Worm (Caenorhabditis elegans) whole organism, young adult: Measurements from ENCODE around the gene kel-10.

ENCODE experiments used
- B0019.2 ChIP-seq: fragments of 200-800 bp; sonication (Bioruptor generic); conservative IDR thresholded peaks from 2 replicates; pipeline ENCODE4 v1.3.6; 2022; ENCODE audit warnings: missing genetic modification reagents, missing genetic modification characterization, missing compliant biosample characterization
- B0035.1 ChIP-seq: sonication (generic microtip); optimal IDR thresholded peaks from 2 replicates; lab custom pipeline; 2016; ENCODE audit warnings: missing genetic modification characterization, mild to moderate bottlenecking, missing compliant biosample characterization, missing genotype, missing genetic modification reagents
- B0336.3 ChIP-seq: fragments of 200-800 bp; sonication (Bioruptor generic); IDR thresholded peaks from 2 replicates; pipeline ENCODE4 v1.3.6; 2022; ENCODE audit warnings: missing genetic modification characterization, missing compliant biosample characterization
- C17E4.6 ChIP-seq: fragments of 200-800 bp; sonication (Bioruptor generic); IDR thresholded peaks from 2 replicates; pipeline ENCODE4 v1.3.6; 2022; ENCODE audit warnings: missing genetic modification reagents, missing genetic modification characterization, missing compliant biosample characterization
- D2030.7 ChIP-seq: fragments of 200-800 bp; sonication (Bioruptor generic); IDR thresholded peaks from 2 replicates; pipeline ENCODE4 v1.3.6; 2022; ENCODE audit warnings: missing genetic modification reagents, missing genetic modification characterization, missing compliant biosample characterization
- F10E7.11 ChIP-seq: sonication (generic microtip); optimal IDR thresholded peaks from 2 replicates; lab custom pipeline; 2017; ENCODE audit warnings: mild to moderate bottlenecking, missing genetic modification characterization, moderate library complexity, missing compliant biosample characterization
- F39B2.1 ChIP-seq: fragments of 200-800 bp; sonication (Bioruptor generic); IDR thresholded peaks from 2 replicates; pipeline ENCODE4 v1.3.6; 2022; ENCODE audit warnings: missing genetic modification reagents, missing genetic modification characterization, missing compliant biosample characterization
- F49E8.2 ChIP-seq: sonication (generic microtip); optimal IDR thresholded peaks from 3 replicates; lab custom pipeline; 2017; ENCODE audit warnings: missing genetic modification characterization, mild to moderate bottlenecking, missing compliant biosample characterization, antibody characterized with exemption, moderate library complexity; ENCODE audit not compliant: insufficient read depth
- F55B11.4 ChIP-seq: sonication (generic microtip); optimal IDR thresholded peaks from 2 replicates; lab custom pipeline; 2016; ENCODE audit warnings: missing compliant biosample characterization, missing genetic modification characterization, borderline replicate concordance; ENCODE audit not compliant: insufficient read depth
- T07F8.4 ChIP-seq: sonication (generic microtip); optimal IDR thresholded peaks from 2 replicates; lab custom pipeline; 2016; ENCODE audit warnings: mild to moderate bottlenecking, missing genetic modification characterization, moderate library complexity, missing compliant biosample characterization
- Y53G8AR.9 ChIP-seq: fragments of 200-800 bp; sonication (Bioruptor generic); conservative IDR thresholded peaks from 2 replicates; pipeline ENCODE4 v1.3.6; 2022; ENCODE audit warnings: missing genetic modification reagents, missing genetic modification characterization, missing compliant biosample characterization
- Y67H2A.10 ChIP-seq: fragments of 200-800 bp; sonication (Bioruptor generic); conservative IDR thresholded peaks from 2 replicates; pipeline ENCODE4 v1.3.6; 2022; ENCODE audit warnings: missing genetic modification reagents, missing genetic modification characterization, missing compliant biosample characterization
- Y79H2A.3 ChIP-seq: fragments of 200-800 bp; sonication (Bioruptor generic); conservative IDR thresholded peaks from 2 replicates; pipeline ENCODE4 v1.3.6; 2022; ENCODE audit warnings: missing genetic modification reagents, missing genetic modification characterization, missing compliant biosample characterization
- ama-1 ChIP-seq, 3 experiments: fragments of 150-350 bp in 1 of 3; sonication (generic microtip) in 2 of 3; optimal IDR thresholded peaks; 2 replicates each; lab custom pipeline; 2014 to 2018; ENCODE audit warnings: missing biosample characterization in 2 of 3, missing genetic modification characterization in 2 of 3, missing genetic modification reagents in 2 of 3
- ccch-3 ChIP-seq: fragments of 200-800 bp; sonication (Bioruptor generic); optimal IDR thresholded peaks from 2 replicates; lab custom pipeline; 2018; ENCODE audit warnings: mild to moderate bottlenecking, missing genetic modification characterization, missing compliant biosample characterization
- cebp-1 ChIP-seq, 2 experiments: fragments of 200-800 bp in 1 of 2; sonication (Bioruptor generic) in 1 of 2; sonication (generic microtip) in 1 of 2; IDR thresholded peaks in 1 of 2; optimal IDR thresholded peaks in 1 of 2; 2 replicates each; pipeline versions ENCODE4 v1.3.6 to Lab custom; 2017 to 2022; ENCODE audit warnings: missing compliant biosample characterization in 2 of 2, missing genetic modification characterization in 2 of 2, mild to moderate bottlenecking in 1 of 2, missing genetic modification reagents in 1 of 2, moderate library complexity in 1 of 2
- ceh-27 ChIP-seq: fragments of 200-800 bp; sonication (Bioruptor generic); optimal IDR thresholded peaks from 2 replicates; lab custom pipeline; 2018; ENCODE audit warnings: mild to moderate bottlenecking, missing genetic modification characterization, moderate library complexity, missing compliant biosample characterization
- ceh-91 ChIP-seq: fragments of 200-800 bp; sonication (Bioruptor generic); IDR thresholded peaks from 2 replicates; pipeline ENCODE4 v1.3.6; 2022; ENCODE audit warnings: missing genetic modification reagents, missing genetic modification characterization, missing compliant biosample characterization
- chd-7 ChIP-seq: sonication (generic microtip); optimal IDR thresholded peaks from 2 replicates; lab custom pipeline; 2016; ENCODE audit warnings: mild to moderate bottlenecking, missing genetic modification characterization, moderate library complexity, missing compliant biosample characterization
- dpl-1 ChIP-seq: fragments of 150-350 bp; optimal IDR thresholded peaks from 2 replicates; lab custom pipeline; 2014; ENCODE audit warnings: missing biosample characterization, missing genetic modification reagents, missing genetic modification characterization
- egrh-3 ChIP-seq: fragments of 200-800 bp; sonication (Bioruptor generic); IDR thresholded peaks from 2 replicates; pipeline ENCODE4 v1.3.6; 2022; ENCODE audit warnings: missing genetic modification reagents, missing genetic modification characterization, missing compliant biosample characterization
- ekl-4 ChIP-seq: fragments of 200-800 bp; sonication (Bioruptor generic); IDR thresholded peaks from 2 replicates; pipeline ENCODE4 v1.3.6; 2022; ENCODE audit warnings: missing genetic modification reagents, missing genetic modification characterization, missing compliant biosample characterization
- him-1 ChIP-seq: sonication (generic microtip); optimal IDR thresholded peaks from 2 replicates; lab custom pipeline; 2016; ENCODE audit warnings: missing genotype, missing genetic modification reagents, missing genetic modification characterization, missing compliant biosample characterization
- hlh-26 ChIP-seq: fragments of 200-800 bp; sonication (Bioruptor generic); conservative IDR thresholded peaks from 2 replicates; pipeline ENCODE4 v1.3.6; 2022; ENCODE audit warnings: missing genetic modification reagents, missing genetic modification characterization, missing compliant biosample characterization
- hmg-20 ChIP-seq: fragments of 200-800 bp; sonication (Bioruptor generic); IDR thresholded peaks from 2 replicates; pipeline ENCODE4 v1.3.6; 2022; ENCODE audit warnings: missing genetic modification reagents, missing genetic modification characterization, missing compliant biosample characterization
- hsf-1 ChIP-seq: fragments of 200-800 bp; sonication (Bioruptor generic); IDR thresholded peaks from 2 replicates; pipeline ENCODE4 v1.3.6; 2022; ENCODE audit warnings: missing genetic modification reagents, missing genetic modification characterization, missing compliant biosample characterization
- lin-35 ChIP-seq, 3 experiments: fragments of 150-350 bp in 2 of 3; sonication (generic microtip) in 1 of 3; optimal IDR thresholded peaks; 2 replicates each; lab custom pipeline; 2014 to 2018; ENCODE audit warnings: missing biosample characterization in 3 of 3, missing genetic modification characterization in 3 of 3, missing genetic modification reagents in 3 of 3
- lin-40 ChIP-seq: sonication (generic microtip); optimal IDR thresholded peaks from 2 replicates; lab custom pipeline; 2016; ENCODE audit warnings: missing genetic modification characterization, mild to moderate bottlenecking, missing compliant biosample characterization, missing genotype, missing genetic modification reagents
- lin-54 ChIP-seq: fragments of 200-800 bp; sonication (Bioruptor generic); optimal IDR thresholded peaks from 2 replicates; lab custom pipeline; 2018; ENCODE audit warnings: mild to moderate bottlenecking, missing genetic modification characterization, missing compliant biosample characterization
- madf-10 ChIP-seq: sonication (generic microtip); optimal IDR thresholded peaks from 2 replicates; lab custom pipeline; 2016; ENCODE audit warnings: mild to moderate bottlenecking, missing genetic modification characterization, missing compliant biosample characterization
- madf-6 ChIP-seq: fragments of 200-800 bp; sonication (Bioruptor generic); IDR thresholded peaks from 2 replicates; pipeline ENCODE4 v1.3.6; 2022; ENCODE audit warnings: missing genetic modification reagents, missing genetic modification characterization, missing compliant biosample characterization
- madf-8 ChIP-seq: fragments of 200-800 bp; sonication (Bioruptor generic); conservative IDR thresholded peaks from 2 replicates; pipeline ENCODE4 v1.3.6; 2022; ENCODE audit warnings: missing genetic modification reagents, missing genetic modification characterization, missing compliant biosample characterization
- mcd-1 ChIP-seq: fragments of 200-800 bp; sonication (Bioruptor generic); IDR thresholded peaks from 2 replicates; pipeline ENCODE4 v1.3.6; 2022; ENCODE audit warnings: missing genetic modification reagents, missing genetic modification characterization, missing compliant biosample characterization
- mel-28 ChIP-seq: sonication (generic microtip); optimal IDR thresholded peaks from 2 replicates; lab custom pipeline; 2016; ENCODE audit warnings: borderline replicate concordance, mild to moderate bottlenecking, missing genetic modification characterization, missing compliant biosample characterization
- mxl-1 ChIP-seq: sonication (generic microtip); optimal IDR thresholded peaks from 2 replicates; lab custom pipeline; 2016; ENCODE audit warnings: missing genetic modification characterization, missing compliant biosample characterization
- nhr-80 ChIP-seq: sonication (generic microtip); optimal IDR thresholded peaks from 2 replicates; lab custom pipeline; 2016; ENCODE audit warnings: missing genetic modification characterization, missing compliant biosample characterization
- rec-8 ChIP-seq, 2 experiments: sonication (generic microtip); optimal IDR thresholded peaks; 2 replicates each; lab custom pipeline; 2016; ENCODE audit warnings: mild to moderate bottlenecking in 2 of 2, missing genetic modification characterization in 2 of 2, missing genetic modification reagents in 2 of 2, missing genotype in 2 of 2, missing biosample characterization in 1 of 2, missing compliant biosample characterization in 1 of 2, moderate library complexity in 1 of 2
- snpc-1.1 ChIP-seq: sonication (generic microtip); optimal IDR thresholded peaks from 2 replicates; lab custom pipeline; 2017; ENCODE audit warnings: missing genetic modification characterization, mild to moderate bottlenecking, missing compliant biosample characterization, antibody characterized with exemption, moderate library complexity, missing genotype, missing genetic modification reagents; ENCODE audit not compliant: insufficient read depth
- snpc-1.3 ChIP-seq: sonication (generic microtip); optimal IDR thresholded peaks from 2 replicates; lab custom pipeline; 2017; ENCODE audit warnings: missing genetic modification characterization, mild to moderate bottlenecking, missing compliant biosample characterization, antibody characterized with exemption, moderate library complexity, missing genotype, missing genetic modification reagents; ENCODE audit not compliant: insufficient read depth
- unc-130 ChIP-seq: sonication (generic microtip); optimal IDR thresholded peaks from 2 replicates; lab custom pipeline; 2016; ENCODE audit warnings: missing genetic modification reagents, missing genetic modification characterization, missing compliant biosample characterization
- zfh-2 ChIP-seq: fragments of 200-800 bp; sonication (Bioruptor generic); conservative IDR thresholded peaks from 2 replicates; pipeline ENCODE4 v1.3.6; 2022; ENCODE audit warnings: missing genetic modification reagents, missing genetic modification characterization, missing compliant biosample characterization
- zim-3 ChIP-seq: sonication (generic microtip); optimal IDR thresholded peaks from 2 replicates; lab custom pipeline; 2017; ENCODE audit warnings: mild to moderate bottlenecking, missing genetic modification characterization, moderate library complexity, missing compliant biosample characterization
- ztf-18 ChIP-seq: sonication (generic microtip); optimal IDR thresholded peaks from 2 replicates; lab custom pipeline; 2016; ENCODE audit warnings: missing genotype, mild to moderate bottlenecking, missing genetic modification characterization, missing compliant biosample characterization
- ztf-25 ChIP-seq: fragments of 200-800 bp; sonication (Bioruptor generic); IDR thresholded peaks from 2 replicates; pipeline ENCODE4 v1.3.6; 2022; ENCODE audit warnings: missing genetic modification reagents, missing genetic modification characterization, missing compliant biosample characterization
- ztf-26 ChIP-seq: sonication (generic microtip); optimal IDR thresholded peaks from 2 replicates; lab custom pipeline; 2017; ENCODE audit warnings: missing genetic modification characterization, missing compliant biosample characterization

kel-10 gene

ce11 chrIII:10123586-10124233 is 22.5 kb upstream of the kel-10 start, which contains the start of gene ttll-4 (continued):
- TF ChIP-seq him-1 (tag; lab: Kevin White, UChicago) (no peak), C17E4.6 (no peak), D2030.7 (GFP tag; lab: Robert Waterston, UW) (peak; percentile 61; the same call in 1 of the 2 replicates), ekl-4 (no peak), F39B2.1 (GFP tag; lab: Robert Waterston, UW) (no peak), hlh-26 (GFP tag; lab: Robert Waterston, UW) (no peak), ccch-3 (GFP tag; lab: Kevin White, UChicago) (no peak), ama-1 (optimal IDR thresholded peaks at IDR 0.05; lab: Kevin White, UChicago) (no peak), ama-1 (GFP tag; optimal IDR thresholded peaks at IDR 0.05; lab: Kevin White, UChicago) (no peak), ceh-27 (peak; percentile 47), Y67H2A.10 (GFP tag; lab: Robert Waterston, UW) (no peak), F55B11.4 (tag; lab: Kevin White, UChicago) (no peak), rec-8 (tag; optimal IDR thresholded peaks at IDR 0.05; lab: Kevin White, UChicago) (peak in 1 of 2 experiments; percentile 11), hsf-1 (GFP tag; lab: Robert Waterston, UW) (no peak), F49E8.2 (tag; lab: Kevin White, UChicago) (no peak), ztf-18 (tag; lab: Kevin White, UChicago) (peak; percentile 44), lin-40 (tag; lab: Kevin White, UChicago) (peak; percentile 32), B0019.2 (GFP tag; lab: Robert Waterston, UW) (peak; percentile 56; the same call in 1 of the 2 replicates), ceh-91 (GFP tag; lab: Robert Waterston, UW) (peak; percentile 46; the same call in 1 of the 2 replicates), ztf-26 (tag; lab: Kevin White, UChicago) (no peak), mcd-1 (GFP tag; lab: Robert Waterston, UW) (peak; percentile 90), madf-10 (no peak), chd-7 (tag; lab: Kevin White, UChicago) (peak; percentile 6), madf-6 (GFP tag; lab: Robert Waterston, UW) (peak; percentile 59), mxl-1 (no peak), lin-35 (GFP tag; optimal IDR thresholded peaks at IDR 0.05; lab: Kevin White, UChicago) (peak in 1 of 3 experiments; percentile 31), dpl-1 (GFP tag; lab: Kevin White, UChicago) (no peak), lin-54 (GFP tag; lab: Kevin White, UChicago) (peak; percentile 15), ztf-25 (GFP tag; lab: Robert Waterston, UW) (0 out of 2 replicates have a peak, but pooled peaks have one; percentile 56), egrh-3 (GFP tag; lab: Robert Waterston, UW) (peak; percentile 63), Y53G8AR.9 (GFP tag; lab: Robert Waterston, UW) (no peak), Y79H2A.3 (GFP tag; lab: Robert Waterston, UW) (no peak), madf-8 (no peak), snpc-1.1 (tag; lab: Kevin White, UChicago) (no peak), zim-3 (tag; lab: Kevin White, UChicago) (no peak), mel-28 (no peak), hmg-20 (0 out of 2 replicates have a peak, but pooled peaks have one; percentile 23), unc-130 (peak; percentile 23), B0035.1 (no peak), B0336.3 (GFP tag; lab: Robert Waterston, UW) (no peak), F10E7.11 (tag; lab: Kevin White, UChicago) (no peak), nhr-80 (tag; lab: Kevin White, UChicago) (no peak), T07F8.4 (no peak), snpc-1.3 (tag; lab: Kevin White, UChicago) (no peak), zfh-2 (GFP tag; lab: Robert Waterston, UW) (no peak), cebp-1 (GFP tag; IDR thresholded peaks at IDR 0.05; lab: Robert Waterston, UW) (peak; percentile 29; the same call in 1 of the 2 replicates), cebp-1 (tag; optimal IDR thresholded peaks at IDR 0.05; lab: Kevin White, UChicago) (peak; percentile 28)
